Fruit fly (Drosophila melanogaster): ENCODE results near the gene Recs1.

- TF ChIP-seq CTCF (optimal IDR thresholded peaks at IDR 0.05) (no peak), CG8478 (optimal IDR thresholded peaks at IDR 0.05) (no peak)
Measured at dm6 chr3R:14107597-14107996, 46.0 kb downstream of the Recs1 start.
